Worm (Caenorhabditis elegans) whole organism, L4 larva: ENCODE measurements around the gene polk-1.

Source experiments
- D1046.2 ChIP-seq: fragments of 200-800 bp; sonication (Bioruptor generic); IDR thresholded peaks from 2 replicates; pipeline ENCODE4 v1.3.6; 2022; ENCODE audit warnings: missing genetic modification characterization, missing compliant biosample characterization
- F26F4.8 ChIP-seq: fragments of 200-800 bp; sonication (Bioruptor generic); conservative IDR thresholded peaks from 2 replicates; pipeline ENCODE4 v1.3.6; 2022; ENCODE audit warnings: missing genetic modification characterization, missing compliant biosample characterization
- F37D6.2 ChIP-seq: sonication (generic microtip); optimal IDR thresholded peaks from 2 replicates; lab custom pipeline; 2016; ENCODE audit warnings: mild to moderate bottlenecking, missing genetic modification characterization, missing compliant biosample characterization
- T20F7.1 ChIP-seq: fragments of 200-800 bp; sonication (Bioruptor generic); optimal IDR thresholded peaks from 2 replicates; lab custom pipeline; 2018; ENCODE audit warnings: mild to moderate bottlenecking, missing genetic modification characterization, missing compliant biosample characterization
- T26A8.4 ChIP-seq: fragments of 200-800 bp; sonication (Bioruptor generic); IDR thresholded peaks from 2 replicates; pipeline ENCODE4 v1.3.6; 2022; ENCODE audit warnings: missing genetic modification characterization, missing compliant biosample characterization
- Y105C5A.15 ChIP-seq: fragments of 200-800 bp; sonication (Bioruptor generic); IDR thresholded peaks from 2 replicates; pipeline ENCODE4 v1.3.6; 2022; ENCODE audit warnings: missing genetic modification characterization, missing compliant biosample characterization
- Y75B8A.6 ChIP-seq: fragments of 200-800 bp; sonication (Bioruptor generic); IDR thresholded peaks from 2 replicates; pipeline ENCODE4 v1.3.6; 2022; ENCODE audit warnings: missing genetic modification reagents, missing genetic modification characterization, missing compliant biosample characterization
- aha-1 ChIP-seq: fragments of 150-350 bp; peaks from one replicate; lab custom pipeline; 2014; ENCODE audit warnings: missing biosample characterization, missing genetic modification characterization
- aly-2 ChIP-seq: sonication (generic microtip); optimal IDR thresholded peaks from 2 replicates; lab custom pipeline; 2018; ENCODE audit warnings: missing biosample characterization, missing genetic modification characterization
- ama-1 ChIP-seq: fragments of 150-350 bp; optimal IDR thresholded peaks from 2 replicates; lab custom pipeline; 2014; ENCODE audit warnings: inconsistent platforms, mixed read lengths
- arid-1 ChIP-seq: fragments of 200-800 bp; sonication (Bioruptor generic); conservative IDR thresholded peaks from 2 replicates; pipeline ENCODE4 v1.3.6; 2022; ENCODE audit warnings: missing genetic modification reagents, missing genetic modification characterization, missing compliant biosample characterization
- ceh-20 ChIP-seq: fragments of 200-800 bp; sonication (Bioruptor generic); IDR thresholded peaks from 2 replicates; pipeline ENCODE4 v1.3.6; 2022; ENCODE audit warnings: missing genetic modification reagents, missing genetic modification characterization, missing compliant biosample characterization
- ceh-44 ChIP-seq: fragments of 200-800 bp; sonication (Bioruptor generic); IDR thresholded peaks from 2 replicates; pipeline ENCODE4 v1.3.6; 2022; ENCODE audit warnings: missing genetic modification reagents, missing genetic modification characterization, missing compliant biosample characterization
- ceh-82 ChIP-seq: sonication (generic microtip); optimal IDR thresholded peaks from 2 replicates; lab custom pipeline; 2017; ENCODE audit warnings: missing biosample characterization, missing genetic modification characterization
- daf-19 ChIP-seq: fragments of 200-800 bp; sonication (Bioruptor generic); conservative IDR thresholded peaks from 2 replicates; pipeline ENCODE4 v1.3.6; 2022; ENCODE audit warnings: missing genetic modification characterization, missing compliant biosample characterization
- daf-8 ChIP-seq: fragments of 200-800 bp; sonication (Bioruptor generic); IDR thresholded peaks from 2 replicates; pipeline ENCODE4 v1.3.6; 2022; ENCODE audit warnings: missing genetic modification characterization, missing compliant biosample characterization
- dmd-6 ChIP-seq: fragments of 200-800 bp; sonication (Bioruptor generic); IDR thresholded peaks from 2 replicates; pipeline ENCODE4 v1.3.6; 2022; ENCODE audit warnings: missing genetic modification reagents, missing genetic modification characterization, missing compliant biosample characterization
- hif-1 ChIP-seq, 2 experiments: sonication (generic microtip); optimal IDR thresholded peaks; 2 replicates each; lab custom pipeline; 2016 to 2017; ENCODE audit warnings: missing compliant biosample characterization in 2 of 2, missing genetic modification characterization in 2 of 2, missing genetic modification reagents in 2 of 2, missing genotype in 2 of 2, mild to moderate bottlenecking in 1 of 2
- hlh-11 ChIP-seq: fragments of 200-800 bp; sonication (Bioruptor generic); optimal IDR thresholded peaks from 2 replicates; lab custom pipeline; 2018; ENCODE audit warnings: mild to moderate bottlenecking, missing genetic modification characterization, missing compliant biosample characterization
- hlh-30 ChIP-seq: sonication (generic microtip); optimal IDR thresholded peaks from 2 replicates; lab custom pipeline; 2017; ENCODE audit warnings: antibody characterized with exemption, mild to moderate bottlenecking, missing genetic modification characterization, missing compliant biosample characterization; ENCODE audit not compliant: insufficient read depth
- lsy-2 ChIP-seq, 2 experiments: fragments of 150-350 bp in 1 of 2; sonication (generic microtip) in 1 of 2; optimal IDR thresholded peaks; 2 replicates each; lab custom pipeline; 2014 to 2017; ENCODE audit warnings: missing biosample characterization in 2 of 2, missing genetic modification characterization in 2 of 2
- madf-9 ChIP-seq: fragments of 200-800 bp; sonication (Bioruptor generic); conservative IDR thresholded peaks from 2 replicates; pipeline ENCODE4 v1.3.6; 2022; ENCODE audit warnings: missing genetic modification reagents, missing genetic modification characterization, missing compliant biosample characterization
- mdl-1 ChIP-seq, 2 experiments: fragments of 150-350 bp in 1 of 2; sonication (generic microtip) in 1 of 2; optimal IDR thresholded peaks; 2 replicates each; lab custom pipeline; 2014 to 2017; ENCODE audit warnings: missing biosample characterization in 2 of 2, missing genetic modification characterization in 2 of 2
- mep-1 ChIP-seq: fragments of 150-350 bp; sonication (generic microtip); optimal IDR thresholded peaks from 3 replicates; lab custom pipeline; 2014; ENCODE audit warnings: missing biosample characterization, missing genetic modification characterization
- mxl-3 ChIP-seq: fragments of 200-800 bp; sonication (Bioruptor generic); optimal IDR thresholded peaks from 2 replicates; lab custom pipeline; 2018; ENCODE audit warnings: mild to moderate bottlenecking, missing genetic modification characterization, missing compliant biosample characterization
- nhr-10 ChIP-seq: fragments of 150-350 bp; optimal IDR thresholded peaks from 2 replicates; lab custom pipeline; 2014; ENCODE audit warnings: missing biosample characterization, missing genetic modification characterization
- nhr-111 ChIP-seq: fragments of 200-800 bp; sonication (Bioruptor generic); optimal IDR thresholded peaks from 2 replicates; lab custom pipeline; 2018; ENCODE audit warnings: mild to moderate bottlenecking, missing genetic modification characterization, missing compliant biosample characterization
- nhr-28 ChIP-seq: fragments of 150-350 bp; optimal IDR thresholded peaks from 2 replicates; lab custom pipeline; 2014; ENCODE audit warnings: missing biosample characterization, missing genetic modification characterization
- nhr-41 ChIP-seq: fragments of 200-800 bp; sonication (Bioruptor generic); IDR thresholded peaks from 2 replicates; pipeline ENCODE4 v1.3.6; 2022; ENCODE audit warnings: missing genetic modification reagents, missing genetic modification characterization, missing compliant biosample characterization
- nhr-48 ChIP-seq: sonication (generic microtip); optimal IDR thresholded peaks from 2 replicates; lab custom pipeline; 2016; ENCODE audit warnings: mild to moderate bottlenecking, missing genetic modification characterization, missing compliant biosample characterization
- nhr-76 ChIP-seq: fragments of 150-350 bp; optimal IDR thresholded peaks from 2 replicates; lab custom pipeline; 2014; ENCODE audit warnings: missing biosample characterization, missing genetic modification characterization
- pha-4 ChIP-seq, 2 experiments: fragments of 150-350 bp in 1 of 2; fragments of 200-800 bp in 1 of 2; sonication (Bioruptor generic) in 1 of 2; IDR thresholded peaks in 1 of 2; optimal IDR thresholded peaks in 1 of 2; 2 replicates each; pipeline versions ENCODE4 v1.3.6 to Lab custom; 2014 to 2022; ENCODE audit warnings: missing genetic modification characterization in 2 of 2, missing genetic modification reagents in 2 of 2, missing biosample characterization in 1 of 2, missing compliant biosample characterization in 1 of 2
- php-3 ChIP-seq: fragments of 200-800 bp; sonication (Bioruptor generic); IDR thresholded peaks from 2 replicates; pipeline ENCODE4 v1.3.6; 2022; ENCODE audit warnings: missing genetic modification reagents, missing genetic modification characterization, missing compliant biosample characterization
- rbr-2 ChIP-seq: sonication (generic microtip); optimal IDR thresholded peaks from 2 replicates; lab custom pipeline; 2016; ENCODE audit warnings: missing genotype, missing genetic modification characterization, missing compliant biosample characterization
- sdz-12 ChIP-seq: fragments of 200-800 bp; sonication (Bioruptor generic); optimal IDR thresholded peaks from 2 replicates; lab custom pipeline; 2018; ENCODE audit warnings: mild to moderate bottlenecking, missing genetic modification characterization, missing compliant biosample characterization
- set-16 ChIP-seq: fragments of 200-800 bp; sonication (Bioruptor generic); IDR thresholded peaks from 2 replicates; pipeline ENCODE4 v1.3.6; 2022; ENCODE audit warnings: missing genetic modification reagents, missing genetic modification characterization, missing compliant biosample characterization
- skn-1 ChIP-seq: fragments of 150-350 bp; optimal IDR thresholded peaks from 2 replicates; lab custom pipeline; 2014; ENCODE audit warnings: missing biosample characterization, missing genetic modification characterization
- snpc-1.2 ChIP-seq: fragments of 200-800 bp; sonication (Bioruptor generic); IDR thresholded peaks from 2 replicates; pipeline ENCODE4 v1.3.6; 2022; ENCODE audit warnings: missing genetic modification reagents, missing genetic modification characterization, missing compliant biosample characterization
- spr-1 ChIP-seq: sonication (generic microtip); optimal IDR thresholded peaks from 2 replicates; lab custom pipeline; 2016; ENCODE audit warnings: mild to moderate bottlenecking, missing genetic modification characterization, missing compliant biosample characterization
- spr-3 ChIP-seq: fragments of 200-800 bp; sonication (Bioruptor generic); optimal IDR thresholded peaks from 2 replicates; lab custom pipeline; 2018; ENCODE audit warnings: mild to moderate bottlenecking, missing genetic modification characterization, missing compliant biosample characterization
- tag-97 ChIP-seq: fragments of 200-800 bp; sonication (Bioruptor generic); IDR thresholded peaks from 2 replicates; pipeline ENCODE4 v1.3.6; 2022; ENCODE audit warnings: missing genetic modification characterization, missing compliant biosample characterization
- tra-1 ChIP-seq: fragments of 200-800 bp; sonication (Bioruptor generic); IDR thresholded peaks from 2 replicates; pipeline ENCODE4 v1.3.6; 2022; ENCODE audit warnings: missing genetic modification reagents, missing genetic modification characterization, missing compliant biosample characterization
- unc-39 ChIP-seq: sonication (generic microtip); optimal IDR thresholded peaks from 2 replicates; lab custom pipeline; 2017; ENCODE audit warnings: missing biosample characterization, missing genetic modification characterization
- unc-62 ChIP-seq, 3 experiments: fragments of 150-350 bp in 1 of 3; sonication (generic microtip); optimal IDR thresholded peaks in 2 of 3; peaks in 1 of 3; 1 replicate in 1 of 3; 2 replicates in 2 of 3; lab custom pipeline; 2014 to 2017; ENCODE audit warnings: missing biosample characterization in 3 of 3, missing genetic modification characterization in 3 of 3, missing genetic modification reagents in 3 of 3, missing genotype in 1 of 3
- vab-7 ChIP-seq: fragments of 200-800 bp; sonication (Bioruptor generic); IDR thresholded peaks from 2 replicates; pipeline ENCODE4 v1.3.6; 2022; ENCODE audit warnings: missing genetic modification reagents, missing genetic modification characterization, missing compliant biosample characterization
- zag-1 ChIP-seq: fragments of 150-350 bp; optimal IDR thresholded peaks from 2 replicates; lab custom pipeline; 2014; ENCODE audit warnings: missing biosample characterization, missing genetic modification characterization
- zfp-3 ChIP-seq: fragments of 200-800 bp; sonication (Bioruptor generic); conservative IDR thresholded peaks from 2 replicates; pipeline ENCODE4 v1.3.6; 2022; ENCODE audit warnings: missing genetic modification reagents, missing genetic modification characterization, missing compliant biosample characterization
- zip-11 ChIP-seq: fragments of 200-800 bp; sonication (Bioruptor generic); IDR thresholded peaks from 2 replicates; pipeline ENCODE4 v1.3.6; 2022; ENCODE audit warnings: missing genetic modification characterization, missing compliant biosample characterization
- zip-2 ChIP-seq: fragments of 150-350 bp; optimal IDR thresholded peaks from 2 replicates; lab custom pipeline; 2014; ENCODE audit warnings: missing biosample characterization, missing genetic modification characterization

polk-1 gene

DNA sequence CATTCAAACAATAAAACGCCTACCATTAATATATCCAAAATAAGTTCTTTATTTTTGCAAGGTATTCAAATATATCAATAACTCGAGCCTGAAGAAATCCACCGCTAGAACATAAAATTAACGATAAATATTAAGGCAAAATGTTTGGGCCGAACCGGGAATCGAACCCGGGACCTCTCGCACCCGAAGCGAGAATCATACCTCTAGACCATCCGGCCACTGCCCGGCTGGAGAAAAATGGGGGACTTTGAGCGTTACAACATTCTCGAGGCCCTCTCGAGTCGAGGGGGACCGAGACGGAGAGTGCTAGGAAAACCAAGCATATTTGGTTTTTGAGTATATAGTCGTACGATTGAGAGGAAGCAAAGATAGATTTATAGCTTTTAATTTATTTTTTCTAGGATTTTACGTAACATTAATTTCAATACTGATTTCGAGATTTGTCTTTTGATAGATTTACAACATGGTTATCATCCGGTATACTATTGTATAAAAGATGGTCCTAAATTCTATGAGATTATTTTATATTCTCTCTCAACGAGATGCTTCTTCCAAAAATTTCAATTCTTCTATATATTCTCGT lies 21.9 kb upstream of the polk-1 start, which contains the start of gene flp-23 (continued):
- TF ChIP-seq nhr-111 (GFP tag; lab: Kevin White, UChicago): no peak
- no peak for TF ChIP-seq tag-97
- TF ChIP-seq sdz-12 (GFP tag; lab: Kevin White, UChicago): no peak
- TF ChIP-seq T20F7.1 (GFP tag; lab: Kevin White, UChicago): no peak
- TF ChIP-seq zag-1 (tag; lab: Kevin White, UChicago): no peak
- peak; percentile 98 for TF ChIP-seq aha-1 (tag; lab: Kevin White, UChicago)
- TF ChIP-seq F37D6.2: peak; percentile 18
- peak; percentile 68; the same call in 1 of the 2 replicates for TF ChIP-seq F26F4.8 (GFP tag; lab: Robert Waterston, UW)
- no peak for TF ChIP-seq zfp-3 (GFP tag; lab: Robert Waterston, UW)
- 0 out of 2 replicates have a peak, but pooled peaks have one; percentile 27 for TF ChIP-seq madf-9 (GFP tag; lab: Robert Waterston, UW)
- no peak for TF ChIP-seq Y75B8A.6 (GFP tag; lab: Robert Waterston, UW)
- no peak for TF ChIP-seq unc-39 (tag; lab: Kevin White, UChicago)
- no peak for TF ChIP-seq mdl-1 (tag; optimal IDR thresholded peaks at IDR 0.05; lab: Kevin White, UChicago)
- peak; percentile 31 for TF ChIP-seq hlh-11 (tag; lab: Kevin White, UChicago)
- no peak for TF ChIP-seq php-3 (GFP tag; lab: Robert Waterston, UW)
- TF ChIP-seq ceh-82 (tag; lab: Kevin White, UChicago): no peak
- no peak for TF ChIP-seq nhr-76 (tag; lab: Kevin White, UChicago)
- TF ChIP-seq ceh-20 (GFP tag; lab: Robert Waterston, UW): 0 out of 2 replicates have a peak, but pooled peaks have one; percentile 9
- TF ChIP-seq snpc-1.2 (GFP tag; lab: Robert Waterston, UW): no peak
- TF ChIP-seq arid-1 (GFP tag; lab: Robert Waterston, UW): 0 out of 2 replicates have a peak, but pooled peaks have one; percentile 40
- peak in 1 of 2 experiments; percentile 50 for TF ChIP-seq lsy-2 (tag; optimal IDR thresholded peaks at IDR 0.05; lab: Kevin White, UChicago)
- TF ChIP-seq zip-11 (GFP tag; lab: Robert Waterston, UW): no peak
- TF ChIP-seq rbr-2: peak; percentile 35
- TF ChIP-seq D1046.2: 0 out of 2 replicates have a peak, but pooled peaks have one; percentile 58
- TF ChIP-seq mxl-3: no peak
- peak; percentile 26; the same call in 1 of the 2 replicates for TF ChIP-seq ceh-44
- TF ChIP-seq pha-4 (GFP tag; IDR thresholded peaks at IDR 0.05; lab: Robert Waterston, UW): peak; percentile 52; the same call in 1 of the 2 replicates
- no peak for TF ChIP-seq pha-4 (tag; optimal IDR thresholded peaks at IDR 0.05; lab: Kevin White, UChicago)
- no peak for TF ChIP-seq skn-1
- TF ChIP-seq ama-1 (lab: Kevin White, UChicago): no peak
- TF ChIP-seq daf-19 (GFP tag; lab: Robert Waterston, UW): no peak
- TF ChIP-seq daf-8 (GFP tag; lab: Robert Waterston, UW): no peak
- TF ChIP-seq nhr-48 (tag; lab: Kevin White, UChicago): no peak
- TF ChIP-seq mep-1 (tag; lab: Kevin White, UChicago): peak; percentile 37
- TF ChIP-seq dmd-6 (GFP tag; lab: Robert Waterston, UW): peak; percentile 26; the same call in 1 of the 2 replicates
- peak; percentile 44; the same call in 1 of the 2 replicates for TF ChIP-seq tra-1 (GFP tag; lab: Robert Waterston, UW)
- no peak for TF ChIP-seq zip-2 (tag; lab: Kevin White, UChicago)
- TF ChIP-seq nhr-10: no peak
- peak; percentile 40 for TF ChIP-seq hlh-30 (tag; lab: Kevin White, UChicago)
- TF ChIP-seq set-16 (GFP tag; lab: Robert Waterston, UW): peak; percentile 68
- peak; percentile 67; the same call in 1 of the 2 replicates for TF ChIP-seq vab-7 (GFP tag; lab: Robert Waterston, UW)
- TF ChIP-seq aly-2 (tag; lab: Kevin White, UChicago): no peak
- TF ChIP-seq hif-1 (tag; optimal IDR thresholded peaks at IDR 0.05; lab: Kevin White, UChicago): no peak
- peak; percentile 12; the same call in 1 of the 2 replicates for TF ChIP-seq T26A8.4 (GFP tag; lab: Robert Waterston, UW)
- no peak for TF ChIP-seq Y105C5A.15
- no peak for TF ChIP-seq nhr-28 (tag; lab: Kevin White, UChicago)
- peak in 1 of 2 experiments; percentile 58 for TF ChIP-seq unc-62 (GFP tag; optimal IDR thresholded peaks at IDR 0.05 in 1 of 2; lab: Kevin White, UChicago)
- TF ChIP-seq unc-62 (tag; optimal IDR thresholded peaks at IDR 0.05; lab: Kevin White, UChicago): no peak
- TF ChIP-seq spr-1 (tag; lab: Kevin White, UChicago): no peak
- no peak for TF ChIP-seq spr-3 (GFP tag; lab: Kevin White, UChicago)
- TF ChIP-seq nhr-41 (GFP tag; lab: Robert Waterston, UW): no peak
